Fruit fly (Drosophila melanogaster): ENCODE data around the gene Pp2A-29B.
A peak's percentile ranks its signal among the peaks of the same experiment; 100 is the strongest.

The Pp2A-29B gene

DNA sequence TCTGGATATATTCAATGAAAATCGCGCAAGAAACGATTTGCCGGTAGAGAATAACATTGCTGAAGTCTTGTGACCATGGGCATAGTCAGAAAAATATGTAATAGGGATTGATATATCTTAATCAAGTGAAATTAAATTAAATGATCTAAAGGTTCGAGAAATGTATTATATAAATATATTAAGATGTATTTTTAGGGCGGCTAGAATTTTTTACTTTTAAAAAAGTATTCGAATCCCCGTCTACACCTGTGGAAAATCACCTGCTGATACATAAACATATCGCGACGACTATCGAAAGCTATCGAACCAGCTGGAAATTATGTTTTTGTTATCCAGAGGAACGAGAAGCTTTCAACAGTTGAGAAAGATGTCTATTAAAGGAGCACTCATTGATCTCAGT is 10.9 kb downstream of the Pp2A-29B start, which contains the start of the genes CG13390 and CG17294 (continued):
- TF ChIP-seq OdsH (GFP tag; optimal IDR thresholded peaks at IDR 0.05), result peak; percentile 99
- TF ChIP-seq CG10669 (GFP tag; optimal IDR thresholded peaks at IDR 0.05), result peak; percentile 100
- TF ChIP-seq Sox14 (GFP tag; optimal IDR thresholded peaks at IDR 0.05), result peak; percentile 98
- peak; percentile 99 for TF ChIP-seq achi (GFP tag; optimal IDR thresholded peaks at IDR 0.05)
- TF ChIP-seq fkh (GFP tag; optimal IDR thresholded peaks at IDR 0.05), result peak; percentile 95
- TF ChIP-seq CG3919 (GFP tag; optimal IDR thresholded peaks at IDR 0.05), result peak; percentile 100
- TF ChIP-seq ss (GFP tag; optimal IDR thresholded peaks at IDR 0.05), result peak; percentile 99 to 100
- peak; percentile 99 for TF ChIP-seq dsx (GFP tag; optimal IDR thresholded peaks at IDR 0.05; ENCODE audit: poor library complexity, severe bottlenecking)
- peak; percentile 99 for TF ChIP-seq Eip93F (GFP tag; optimal IDR thresholded peaks at IDR 0.05)
- TF ChIP-seq dac (GFP tag; optimal IDR thresholded peaks at IDR 0.05), result peak; percentile 97
- peak; percentile 98 for TF ChIP-seq fd59A (GFP tag; optimal IDR thresholded peaks at IDR 0.05)
- peak; percentile 98 for TF ChIP-seq CG31627 (GFP tag; optimal IDR thresholded peaks at IDR 0.05)
- TF ChIP-seq CG6163 (GFP tag; IDR thresholded peaks at IDR 0.05), result peak; percentile 100
- TF ChIP-seq Hr4 (GFP tag; optimal IDR thresholded peaks at IDR 0.05), result peak; percentile 99
- peak; percentile 99 for TF ChIP-seq CG7368 (GFP tag; optimal IDR thresholded peaks at IDR 0.05)
- peak; percentile 100 for TF ChIP-seq CG10631 (GFP tag; optimal IDR thresholded peaks at IDR 0.05)
- TF ChIP-seq Ets96B (tag; optimal IDR thresholded peaks at IDR 0.05), result peak; percentile 99
- peak; percentile 99 for TF ChIP-seq CG8319 (GFP tag; optimal IDR thresholded peaks at IDR 0.05)
- TF ChIP-seq CG11762 (GFP tag; optimal IDR thresholded peaks at IDR 0.05; ENCODE audit: insufficient read depth), result peak; percentile 99
- peak; percentile 97 to 99 for TF ChIP-seq salr (GFP tag; optimal IDR thresholded peaks at IDR 0.05)
- peak; percentile 99 for TF ChIP-seq CG32006 (GFP tag; optimal IDR thresholded peaks at IDR 0.05)
- TF ChIP-seq eg (GFP tag; IDR thresholded peaks at IDR 0.05), result peak; percentile 100
- peak; percentile 96 for TF ChIP-seq Ets21C (GFP tag; optimal IDR thresholded peaks at IDR 0.05)
- peak; percentile 98 for TF ChIP-seq CG16779 (tag; optimal IDR thresholded peaks at IDR 0.05)
- TF ChIP-seq CG6792 (GFP tag; optimal IDR thresholded peaks at IDR 0.05), result peak; percentile 99
- TF ChIP-seq fd85E (GFP tag; optimal IDR thresholded peaks at IDR 0.05), result peak; percentile 97
- TF ChIP-seq CG8119 (GFP tag; IDR thresholded peaks at IDR 0.05), result peak; percentile 100
- peak; percentile 99 for TF ChIP-seq CG6808 (GFP tag; optimal IDR thresholded peaks at IDR 0.05)
- peak; percentile 99 for TF ChIP-seq pdm3 (GFP tag; optimal IDR thresholded peaks at IDR 0.05)
- TF ChIP-seq esn (GFP tag; optimal IDR thresholded peaks at IDR 0.05), result peak; percentile 99
- peak; percentile 99 for TF ChIP-seq Eip75B (GFP tag; optimal IDR thresholded peaks at IDR 0.05)
- peak; percentile 99 for TF ChIP-seq spab (GFP tag; optimal IDR thresholded peaks at IDR 0.05)

DNA sequence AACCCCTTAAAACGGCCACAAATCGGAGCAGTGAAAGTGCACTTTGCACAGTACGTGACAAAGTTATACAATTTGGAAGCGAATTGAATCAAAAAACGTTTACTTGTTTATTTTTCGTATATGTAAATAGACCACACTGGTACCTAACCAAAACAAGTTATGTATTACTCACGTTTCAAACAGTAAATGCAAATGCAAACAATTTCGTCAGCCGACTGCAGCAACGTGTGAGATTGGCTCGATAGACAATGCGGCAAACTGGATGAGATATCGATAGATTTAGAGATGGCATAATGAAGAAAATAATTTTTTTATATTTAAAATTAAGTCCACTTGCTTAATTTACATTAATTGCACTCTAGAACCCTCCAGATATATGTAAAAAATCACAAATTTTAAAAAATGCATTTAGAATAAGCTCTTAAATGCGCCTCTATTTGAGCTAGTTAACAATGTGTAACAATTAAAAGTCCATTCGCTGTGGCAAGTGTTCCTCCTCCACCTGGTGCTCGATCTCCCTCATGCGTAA is 15.7 kb downstream of the Pp2A-29B start, which contains the start of gene AlaRS:
Gene AlaRS, minus strand, starts transcription at position 257 of the 529 bp plus-strand sequence.
- peak; percentile 9 for TF ChIP-seq Eip93F (GFP tag; optimal IDR thresholded peaks at IDR 0.05)
- TF ChIP-seq CG6163 (GFP tag; IDR thresholded peaks at IDR 0.05), result peak; percentile 37; the same call in 1 of the 3 replicates
- no peak for TF ChIP-seq CG11902 (GFP tag; optimal IDR thresholded peaks at IDR 0.05)
- peak; percentile 39 for TF ChIP-seq achi (GFP tag; optimal IDR thresholded peaks at IDR 0.05)
- no peak for TF ChIP-seq CG11762 (GFP tag; optimal IDR thresholded peaks at IDR 0.05; ENCODE audit: insufficient read depth)
- TF ChIP-seq Eip75B (GFP tag; optimal IDR thresholded peaks at IDR 0.05), result peak; percentile 38
- peak in 1 of 2 experiments; percentile 11 for TF ChIP-seq ss (GFP tag; optimal IDR thresholded peaks at IDR 0.05)
- TF ChIP-seq CG15336 (GFP tag; IDR thresholded peaks at IDR 0.05), result peak; percentile 39
- TF ChIP-seq Eip78C (GFP tag), result peak; percentile 79
- TF ChIP-seq topi (GFP tag; optimal IDR thresholded peaks at IDR 0.05), result peak; percentile 44
- peak; percentile 46 for TF ChIP-seq dsx (GFP tag; optimal IDR thresholded peaks at IDR 0.05; ENCODE audit: poor library complexity, severe bottlenecking)
- TF ChIP-seq Smox (GFP tag; optimal IDR thresholded peaks at IDR 0.05), result peak; percentile 64
- peak; percentile 32 for TF ChIP-seq Hr39 (GFP tag; optimal IDR thresholded peaks at IDR 0.05)
- TF ChIP-seq Sox15 (GFP tag; optimal IDR thresholded peaks at IDR 0.05), result peak; percentile 12
- peak; percentile 14 for TF ChIP-seq CG32006 (GFP tag; optimal IDR thresholded peaks at IDR 0.05)
- no peak for TF ChIP-seq CG10669 (GFP tag; optimal IDR thresholded peaks at IDR 0.05)
- TF ChIP-seq CG6792 (GFP tag; optimal IDR thresholded peaks at IDR 0.05), result peak; percentile 16
- TF ChIP-seq CG6854 (GFP tag; optimal IDR thresholded peaks at IDR 0.05), result peak; percentile 5
- peak; percentile 38 for TF ChIP-seq lz (GFP tag; optimal IDR thresholded peaks at IDR 0.05)
- TF ChIP-seq CG6808 (GFP tag; optimal IDR thresholded peaks at IDR 0.05), result peak; percentile 15
- peak; percentile 64 for TF ChIP-seq Blimp-1 (GFP tag; optimal IDR thresholded peaks at IDR 0.05)
- peak; percentile 32 for TF ChIP-seq CG10631 (GFP tag; optimal IDR thresholded peaks at IDR 0.05)
- TF ChIP-seq acj6 (GFP tag; optimal IDR thresholded peaks at IDR 0.05), result peak; percentile 37
- peak; percentile 63 for TF ChIP-seq esn (GFP tag; optimal IDR thresholded peaks at IDR 0.05)
- peak; percentile 42 for TF ChIP-seq pdm3 (GFP tag; optimal IDR thresholded peaks at IDR 0.05)
- TF ChIP-seq vri (GFP tag; optimal IDR thresholded peaks at IDR 0.05), result peak; percentile 71
- TF ChIP-seq Met (GFP tag; optimal IDR thresholded peaks at IDR 0.05), result peak; percentile 52
- 0 out of 3 replicates have a peak, but pooled peaks have one; percentile 48 for TF ChIP-seq eg (GFP tag; IDR thresholded peaks at IDR 0.05)
- no peak for TF ChIP-seq CG16779 (tag; optimal IDR thresholded peaks at IDR 0.05)
- peak; percentile 66 for TF ChIP-seq fkh (GFP tag; optimal IDR thresholded peaks at IDR 0.05)
- TF ChIP-seq svp (GFP tag), result peak; percentile 69
- peak; percentile 52 for TF ChIP-seq Sox102F (GFP tag; optimal IDR thresholded peaks at IDR 0.05)
